Fruit fly (Drosophila melanogaster) whole organism: ENCODE measurements around the gene MED18.

Source experiments
- CG8478 ChIP-seq: fragments of >200 bp; optimal IDR thresholded peaks from 2 replicates; lab custom pipeline; 2018; ENCODE audit warnings: inconsistent platforms
- Dll ChIP-seq: fragments of >200 bp; optimal IDR thresholded peaks from 2 replicates; lab custom pipeline; 2017
- EcR ChIP-seq, 2 experiments: fragments of >200 bp; optimal IDR thresholded peaks; 2 replicates each; lab custom pipeline; 2017; ENCODE audit warnings: missing biosample characterization in 2 of 2, missing genetic modification characterization in 2 of 2, missing genetic modification reagents in 2 of 2
- pan ChIP-seq: fragments of >200 bp; optimal IDR thresholded peaks from 2 replicates; lab custom pipeline; 2017
- psq ChIP-seq: fragments of >200 bp; optimal IDR thresholded peaks from 2 replicates; lab custom pipeline; 2017
- usp ChIP-seq: fragments of >200 bp; optimal IDR thresholded peaks from 2 replicates; lab custom pipeline; 2017; ENCODE audit warnings: missing biosample characterization, missing genetic modification characterization, mixed read lengths

dm6 chrX:1897384-1897783 is 31.7 kb downstream of the MED18 start:
- TF ChIP-seq psq (lab: Kevin White, UChicago) (no peak), pan (no peak), CG8478 (lab: Kevin White, UChicago) (no peak), Dll (lab: Kevin White, UChicago) (no peak), usp (GFP tag; lab: Kevin White, UChicago) (no peak), EcR (GFP tag; optimal IDR thresholded peaks at IDR 0.05; lab: Kevin White, UChicago) (no peak)
